Fruit fly (Drosophila melanogaster) whole organism, prepupa: ENCODE data around the gene CG32486.

Experiments
- CG11762 ChIP-seq: fragments of 200-800 bp; sonication (Bioruptor generic); optimal IDR thresholded peaks from 3 replicates; lab custom pipeline; 2016; ENCODE audit warnings: missing biosample characterization, missing genetic modification characterization; ENCODE audit not compliant: insufficient read depth
- CG1621 ChIP-seq: fragments of 200-800 bp; sonication (Bioruptor generic); optimal IDR thresholded peaks from 3 replicates; lab custom pipeline; 2018; ENCODE audit warnings: missing biosample characterization, mild to moderate bottlenecking, missing genetic modification characterization
- CG16779 ChIP-seq: fragments of 200-800 bp; sonication (Bioruptor generic); optimal IDR thresholded peaks from 3 replicates; lab custom pipeline; 2017; ENCODE audit warnings: missing biosample characterization, mild to moderate bottlenecking, missing genetic modification characterization
- CG31627 ChIP-seq: fragments of 200-800 bp; sonication (Bioruptor generic); optimal IDR thresholded peaks from 3 replicates; lab custom pipeline; 2016; ENCODE audit warnings: missing biosample characterization, missing genetic modification characterization
- CG32006 ChIP-seq: fragments of 200-800 bp; sonication (Bioruptor generic); optimal IDR thresholded peaks from 3 replicates; lab custom pipeline; 2017; ENCODE audit warnings: missing biosample characterization, mild to moderate bottlenecking, missing genetic modification characterization
- CG3919 ChIP-seq: fragments of 200-800 bp; sonication (Bioruptor generic); optimal IDR thresholded peaks from 3 replicates; lab custom pipeline; 2016; ENCODE audit warnings: missing biosample characterization, missing genetic modification characterization
- CG4318 ChIP-seq: fragments of 200-800 bp; sonication (Bioruptor generic); optimal IDR thresholded peaks from 3 replicates; lab custom pipeline; 2017; ENCODE audit warnings: missing biosample characterization, mild to moderate bottlenecking, missing genetic modification characterization
- CG6163 ChIP-seq: fragments of 200-800 bp; sonication (Bioruptor generic); IDR thresholded peaks from 3 replicates; pipeline ENCODE4 v1.3.6; 2022; ENCODE audit warnings: missing biosample characterization, missing genetic modification characterization
- CG6276 ChIP-seq: fragments of 200-800 bp; sonication (Bioruptor generic); optimal IDR thresholded peaks from 2 replicates; lab custom pipeline; 2017; ENCODE audit warnings: missing biosample characterization, mild to moderate bottlenecking, missing genetic modification characterization
- CG6808 ChIP-seq: fragments of 200-800 bp; sonication (Bioruptor generic); optimal IDR thresholded peaks from 3 replicates; lab custom pipeline; 2017; ENCODE audit warnings: missing biosample characterization, missing genetic modification characterization, mild to moderate bottlenecking, moderate library complexity, missing genetic modification reagents
- CG6854 ChIP-seq: fragments of 200-800 bp; sonication (Bioruptor generic); optimal IDR thresholded peaks from 2 replicates; lab custom pipeline; 2017; ENCODE audit warnings: missing biosample characterization, mild to moderate bottlenecking, missing genetic modification characterization
- CG7368 ChIP-seq: fragments of 200-800 bp; sonication (Bioruptor generic); optimal IDR thresholded peaks from 3 replicates; lab custom pipeline; 2016; ENCODE audit warnings: missing biosample characterization, missing genetic modification characterization
- CG8119 ChIP-seq: fragments of 200-800 bp; sonication (Bioruptor generic); IDR thresholded peaks from 3 replicates; pipeline ENCODE4 v1.3.6; 2022; ENCODE audit warnings: missing biosample characterization, missing genetic modification characterization
- CG8632 ChIP-seq: fragments of 200-800 bp; sonication (Bioruptor generic); optimal IDR thresholded peaks from 3 replicates; lab custom pipeline; 2016; ENCODE audit warnings: missing biosample characterization, missing genetic modification characterization
- CG9139 ChIP-seq: fragments of 200-800 bp; sonication (Bioruptor generic); optimal IDR thresholded peaks from 3 replicates; lab custom pipeline; 2017; ENCODE audit warnings: missing biosample characterization, mild to moderate bottlenecking, missing genetic modification characterization
- Eip78C ChIP-seq: fragments of 200-800 bp; sonication (Bioruptor generic); peaks from one replicate; lab custom pipeline; 2016; ENCODE audit warnings: missing biosample characterization, missing genetic modification characterization
- Eip93F ChIP-seq: fragments of 200-800 bp; sonication (Bioruptor generic); optimal IDR thresholded peaks from 2 replicates; lab custom pipeline; 2016; ENCODE audit warnings: missing biosample characterization, mild to moderate bottlenecking, missing genetic modification characterization
- Ets21C ChIP-seq: fragments of 200-800 bp; sonication (Bioruptor generic); optimal IDR thresholded peaks from 3 replicates; lab custom pipeline; 2016; ENCODE audit warnings: missing biosample characterization, missing genetic modification characterization
- Ets96B ChIP-seq: fragments of 200-800 bp; optimal IDR thresholded peaks from 2 replicates; lab custom pipeline; 2019; ENCODE audit warnings: missing biosample characterization, mild to moderate bottlenecking, missing genetic modification characterization, moderate library complexity
- Gug ChIP-seq: fragments of 200-800 bp; sonication (Bioruptor generic); IDR thresholded peaks from 2 replicates; pipeline ENCODE4 v1.3.6; 2022; ENCODE audit warnings: missing biosample characterization, missing genetic modification characterization
- Hr39 ChIP-seq: fragments of 200-800 bp; sonication (Bioruptor generic); optimal IDR thresholded peaks from 2 replicates; lab custom pipeline; 2016; ENCODE audit warnings: missing biosample characterization, missing genetic modification characterization
- Lpt ChIP-seq: fragments of 200-800 bp; sonication (Bioruptor generic); optimal IDR thresholded peaks from 3 replicates; lab custom pipeline; 2016; ENCODE audit warnings: missing biosample characterization, missing genetic modification characterization
- Met ChIP-seq: fragments of 200-800 bp; sonication (Bioruptor generic); optimal IDR thresholded peaks from 3 replicates; lab custom pipeline; 2016; ENCODE audit warnings: missing biosample characterization, missing genetic modification characterization
- OdsH ChIP-seq: fragments of 200-800 bp; sonication (Bioruptor generic); optimal IDR thresholded peaks from 3 replicates; lab custom pipeline; 2016; ENCODE audit warnings: missing biosample characterization, missing genetic modification characterization
- Smox ChIP-seq: fragments of 200-800 bp; sonication (Bioruptor generic); optimal IDR thresholded peaks from 3 replicates; lab custom pipeline; 2016; ENCODE audit warnings: missing biosample characterization, missing genetic modification characterization
- Sox102F ChIP-seq: fragments of 200-800 bp; sonication (Bioruptor generic); optimal IDR thresholded peaks from 2 replicates; lab custom pipeline; 2016; ENCODE audit warnings: missing biosample characterization, mild to moderate bottlenecking, missing genetic modification characterization
- Sox14 ChIP-seq: fragments of 200-800 bp; sonication (Bioruptor generic); optimal IDR thresholded peaks from 3 replicates; lab custom pipeline; 2016; ENCODE audit warnings: missing biosample characterization, missing genetic modification characterization
- achi ChIP-seq: fragments of 200-800 bp; sonication (Bioruptor generic); optimal IDR thresholded peaks from 3 replicates; lab custom pipeline; 2016; ENCODE audit warnings: missing biosample characterization, missing genetic modification characterization
- cyc ChIP-seq: fragments of 200-800 bp; sonication (Bioruptor generic); optimal IDR thresholded peaks from 3 replicates; lab custom pipeline; 2016; ENCODE audit warnings: missing biosample characterization, missing genetic modification characterization
- dsx ChIP-seq: fragments of 200-800 bp; optimal IDR thresholded peaks from 3 replicates; lab custom pipeline; 2019; ENCODE audit warnings: missing biosample characterization, mild to moderate bottlenecking, missing genetic modification characterization, moderate library complexity; ENCODE audit not compliant: poor library complexity, severe bottlenecking
- eg ChIP-seq: fragments of 200-800 bp; sonication (Bioruptor generic); IDR thresholded peaks from 3 replicates; pipeline ENCODE4 v1.3.6; 2022; ENCODE audit warnings: missing biosample characterization, missing genetic modification characterization
- esn ChIP-seq: fragments of 200-800 bp; sonication (Bioruptor generic); optimal IDR thresholded peaks from 2 replicates; lab custom pipeline; 2016; ENCODE audit warnings: missing biosample characterization, mild to moderate bottlenecking, missing genetic modification characterization, moderate library complexity
- fd85E ChIP-seq: fragments of 200-800 bp; sonication (Bioruptor generic); optimal IDR thresholded peaks from 3 replicates; lab custom pipeline; 2016; ENCODE audit warnings: missing biosample characterization, missing genetic modification characterization
- fkh ChIP-seq: fragments of 200-800 bp; sonication (Bioruptor generic); optimal IDR thresholded peaks from 3 replicates; lab custom pipeline; 2017; ENCODE audit warnings: missing biosample characterization, mild to moderate bottlenecking, missing genetic modification characterization, moderate library complexity
- lz ChIP-seq: fragments of 200-800 bp; sonication (Bioruptor generic); optimal IDR thresholded peaks from 3 replicates; lab custom pipeline; 2016; ENCODE audit warnings: missing biosample characterization, missing genetic modification characterization
- net ChIP-seq: fragments of 200-800 bp; sonication (Bioruptor generic); optimal IDR thresholded peaks from 3 replicates; lab custom pipeline; 2016; ENCODE audit warnings: missing biosample characterization, missing genetic modification characterization
- ss ChIP-seq, 2 experiments: fragments of 200-800 bp; sonication (Bioruptor generic); optimal IDR thresholded peaks; 2 replicates in 1 of 2; 3 replicates in 1 of 2; lab custom pipeline; 2017 to 2018; ENCODE audit warnings: mild to moderate bottlenecking in 2 of 2, missing biosample characterization in 2 of 2, missing genetic modification characterization in 2 of 2, moderate library complexity in 1 of 2
- topi ChIP-seq: fragments of 200-800 bp; sonication (Bioruptor generic); optimal IDR thresholded peaks from 3 replicates; lab custom pipeline; 2016; ENCODE audit warnings: missing biosample characterization, missing genetic modification characterization
- vri ChIP-seq: fragments of 200-800 bp; sonication (Bioruptor generic); optimal IDR thresholded peaks from 3 replicates; lab custom pipeline; 2016; ENCODE audit warnings: missing biosample characterization, mild to moderate bottlenecking, missing genetic modification characterization

The CG32486 gene

DNA sequence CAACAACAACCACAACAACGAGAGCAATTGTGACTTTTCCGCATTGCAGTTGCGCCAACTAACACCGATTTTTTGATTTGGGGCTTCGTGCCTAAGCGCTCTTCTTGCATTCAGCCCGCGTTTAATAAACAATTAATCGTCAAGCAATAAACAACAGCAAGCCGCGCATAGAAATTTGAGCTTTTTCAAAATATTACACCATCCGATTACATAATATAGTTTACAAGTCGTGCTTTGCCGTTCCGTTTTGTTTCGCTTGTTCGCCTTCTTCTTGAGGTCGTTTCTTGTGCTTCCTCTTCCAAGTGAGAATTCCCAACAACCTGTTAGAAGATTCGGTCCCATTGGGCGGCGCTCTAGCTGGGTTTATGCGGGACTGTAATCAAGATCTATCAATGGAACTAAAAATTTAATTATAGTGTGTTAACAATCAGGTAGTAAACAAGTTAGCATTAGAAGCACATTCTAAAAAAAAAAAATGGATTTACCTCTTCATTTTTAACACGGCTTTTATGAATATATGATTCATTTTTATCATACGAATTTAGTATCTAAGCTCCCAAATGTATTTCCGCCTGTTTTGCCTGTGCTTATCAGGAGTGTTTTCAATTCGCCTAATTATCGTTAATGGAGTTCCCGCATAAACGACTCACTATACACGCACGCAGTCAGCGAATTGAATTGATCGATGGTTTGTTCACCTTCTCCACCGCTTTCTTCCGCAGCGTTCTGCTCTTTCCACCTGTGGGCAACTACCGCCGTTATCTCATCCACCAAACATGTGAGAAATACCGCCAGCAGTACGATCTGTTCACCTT is 34.7 kb downstream of the CG32486 start (continued):
- TF ChIP-seq vri (peak; percentile 21), CG6276 (peak; percentile 83), achi (GFP tag; lab: Kevin White, UChicago) (peak; percentile 80), net (GFP tag; lab: Kevin White, UChicago) (peak; percentile 75), Gug (peak; percentile 74), Met (GFP tag; lab: Kevin White, UChicago) (peak; percentile 74), lz (peak; percentile 77), ss (GFP tag; optimal IDR thresholded peaks at IDR 0.05; lab: Kevin White, UChicago) (peak; percentile 39 to 47), CG7368 (peak; percentile 66), Smox (peak; percentile 74), CG6163 (GFP tag; lab: Robert Waterston, UW) (peak; percentile 83), CG3919 (peak; percentile 85), cyc (GFP tag; lab: Kevin White, UChicago) (peak; percentile 57), CG11762 (GFP tag; lab: Kevin White, UChicago) (peak; percentile 68), OdsH (peak; percentile 77), Sox14 (peak; percentile 73), Hr39 (GFP tag; lab: Kevin White, UChicago) (peak; percentile 59), CG16779 (tag; lab: Kevin White, UChicago) (peak; percentile 55), fd85E (GFP tag; lab: Kevin White, UChicago) (no peak), topi (peak; percentile 83), eg (peak; percentile 81), CG6854 (GFP tag; lab: Kevin White, UChicago) (peak; percentile 31), CG31627 (GFP tag; lab: Kevin White, UChicago) (peak; percentile 68), CG32006 (GFP tag; lab: Kevin White, UChicago) (peak; percentile 89), Lpt (GFP tag; lab: Kevin White, UChicago) (peak; percentile 60), CG9139 (GFP tag; lab: Kevin White, UChicago) (peak; percentile 38), esn (peak; percentile 83), CG1621 (tag; lab: Kevin White, UChicago) (peak; percentile 5)

DNA sequence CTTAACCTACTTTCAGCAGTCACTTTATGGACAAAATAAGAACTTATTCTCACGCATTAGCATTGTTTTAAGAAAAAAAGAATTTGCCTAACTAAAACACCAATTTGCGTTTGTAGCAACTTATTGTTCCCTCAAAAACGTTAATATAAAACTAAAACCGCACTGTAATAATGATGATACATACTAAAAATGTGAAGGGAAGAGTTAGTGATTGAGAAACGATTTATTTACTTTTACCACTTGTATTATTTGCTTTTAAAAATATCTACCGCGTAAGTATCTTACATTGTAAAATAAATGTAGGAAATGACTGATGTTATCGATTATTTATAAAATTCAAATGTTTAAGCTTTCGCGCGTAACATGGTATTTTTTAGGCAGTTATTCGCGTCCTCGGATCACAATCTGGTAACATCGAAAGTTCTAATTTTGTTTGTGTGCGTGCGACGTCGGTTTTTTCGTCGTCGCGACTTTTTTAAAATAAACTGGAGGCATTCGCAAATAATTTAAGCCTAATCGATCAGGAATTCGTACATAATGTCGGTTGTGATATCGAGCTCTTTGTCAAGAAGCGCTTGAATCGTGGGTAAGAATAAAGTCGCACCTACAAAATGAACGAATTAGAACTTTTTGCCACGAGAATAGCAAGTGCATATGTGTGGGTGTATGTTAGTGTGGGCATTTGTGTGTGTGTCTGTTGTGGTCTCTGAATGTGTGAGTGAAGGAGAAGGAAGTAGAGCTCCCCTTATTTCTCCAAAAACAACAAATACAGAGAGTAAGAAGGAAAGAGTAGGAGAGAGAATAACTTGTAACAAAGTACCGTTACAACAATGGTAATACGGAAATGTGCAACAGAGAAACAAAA is 35.6 kb downstream of the CG32486 start, which contains the start of gene CG2162:
TSS of gene CG2162 (plus strand) at position 418 of the 865 bp plus-strand sequence.
- TF ChIP-seq Eip93F (GFP tag; lab: Kevin White, UChicago) = no peak
- TF ChIP-seq Ets21C (GFP tag; lab: Kevin White, UChicago) = no peak
- TF ChIP-seq CG7368 = no peak
- peak; percentile 81 for TF ChIP-seq dsx (GFP tag; lab: Kevin White, UChicago)
- TF ChIP-seq vri = peak; percentile 35
- TF ChIP-seq CG4318 (GFP tag; lab: Kevin White, UChicago) = no peak
- TF ChIP-seq CG3919 = peak; percentile 31
- peak; percentile 43 for TF ChIP-seq CG6854 (GFP tag; lab: Kevin White, UChicago)
- TF ChIP-seq CG6808 (GFP tag; lab: Kevin White, UChicago) = peak; percentile 2
- no peak for TF ChIP-seq net (GFP tag; lab: Kevin White, UChicago)
- no peak for TF ChIP-seq achi (GFP tag; lab: Kevin White, UChicago)
- peak; percentile 34 for TF ChIP-seq fd85E (GFP tag; lab: Kevin White, UChicago)
- no peak for TF ChIP-seq CG8632
- TF ChIP-seq Sox14 = peak; percentile 49
- TF ChIP-seq fkh (GFP tag; lab: Kevin White, UChicago) = peak; percentile 50
- TF ChIP-seq Eip78C (GFP tag; lab: Kevin White, UChicago) = peak; percentile 55
- TF ChIP-seq Sox102F (GFP tag; lab: Kevin White, UChicago) = no peak
- TF ChIP-seq Ets96B = peak; percentile 7
- TF ChIP-seq lz = no peak
- TF ChIP-seq ss (GFP tag; optimal IDR thresholded peaks at IDR 0.05; lab: Kevin White, UChicago) = peak; percentile 23 to 42
- no peak for TF ChIP-seq CG8119 (GFP tag; lab: Robert Waterston, UW)
